Worm (Caenorhabditis elegans): ENCODE measurements around the gene zchc-1A.

DNA sequence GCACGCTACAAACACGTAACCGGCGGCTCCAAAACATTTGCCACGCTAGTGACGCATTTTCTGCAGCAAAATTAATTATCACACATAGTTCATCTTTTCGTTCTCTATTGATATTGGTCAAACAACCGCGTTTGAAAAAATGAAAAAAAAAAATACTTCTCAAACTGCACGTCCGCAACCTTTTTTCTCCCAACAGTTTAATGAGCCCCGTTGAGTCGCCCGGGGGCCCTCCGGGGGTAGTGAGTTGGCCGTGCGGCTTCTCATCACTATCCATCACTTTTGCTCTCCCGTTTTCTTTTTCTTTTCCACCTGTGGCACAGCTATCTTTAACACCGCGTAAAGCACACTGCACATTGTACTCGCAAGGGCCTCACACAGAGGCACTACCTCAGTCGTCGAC is 35.3 kb downstream of the zchc-1A start:
- peak; percentile 17 for TF ChIP-seq pha-4 (tag; optimal IDR thresholded peaks at IDR 0.05)
- no peak for TF ChIP-seq ZK546.5 (tag; optimal IDR thresholded peaks at IDR 0.05)
- no peak for TF ChIP-seq nhr-43 (tag; optimal IDR thresholded peaks at IDR 0.05; ENCODE audit: poor library complexity, severe bottlenecking)
- no peak for TF ChIP-seq nhr-11 (tag; optimal IDR thresholded peaks at IDR 0.05)
- no peak for TF ChIP-seq pqm-1 (tag; optimal IDR thresholded peaks at IDR 0.05)
- TF ChIP-seq elt-1 (tag; optimal IDR thresholded peaks at IDR 0.05), result no peak
- TF ChIP-seq nhr-237 (tag; optimal IDR thresholded peaks at IDR 0.05), result no peak
- TF ChIP-seq snpc-4 (tag; optimal IDR thresholded peaks at IDR 0.05), result no peak
- TF ChIP-seq daf-12 (tag; optimal IDR thresholded peaks at IDR 0.05), result no peak
- TF ChIP-seq nhr-67 (tag; optimal IDR thresholded peaks at IDR 0.05), result no peak
- TF ChIP-seq sea-2 (GFP tag; optimal IDR thresholded peaks at IDR 0.05), result no peak

All from whole organism, L3 larva.